Worm (Caenorhabditis elegans) whole organism, mixed stage, embryonic: ENCODE data around the gene coa-4.

Source experiments
- lsy-2 ChIP-seq: fragments of 150-350 bp; optimal IDR thresholded peaks from 2 replicates; lab custom pipeline; 2014; ENCODE audit warnings: missing biosample characterization, missing genetic modification characterization
- nhr-12 ChIP-seq: fragments of 150-350 bp; optimal IDR thresholded peaks from 2 replicates; lab custom pipeline; 2014; ENCODE audit warnings: missing biosample characterization, missing genetic modification characterization
- nhr-237 ChIP-seq: fragments of 150-350 bp; optimal IDR thresholded peaks from 2 replicates; lab custom pipeline; 2014; ENCODE audit warnings: missing biosample characterization, missing genetic modification characterization
- nhr-28 ChIP-seq: fragments of 150-350 bp; optimal IDR thresholded peaks from 2 replicates; lab custom pipeline; 2014; ENCODE audit warnings: missing biosample characterization, missing genetic modification characterization
- pha-4 ChIP-seq: fragments of 150-350 bp; optimal IDR thresholded peaks from 2 replicates; lab custom pipeline; 2018; ENCODE audit warnings: missing biosample characterization, missing genetic modification reagents, missing genetic modification characterization
- sptf-1 ChIP-seq: sonication (generic microtip); optimal IDR thresholded peaks from 2 replicates; lab custom pipeline; 2017; ENCODE audit warnings: mild to moderate bottlenecking, missing genetic modification characterization, moderate library complexity, missing compliant biosample characterization
- tbx-8 ChIP-seq: fragments of 200-800 bp; sonication (Bioruptor generic); optimal IDR thresholded peaks from 2 replicates; lab custom pipeline; 2018; ENCODE audit warnings: mild to moderate bottlenecking, missing genetic modification characterization, moderate library complexity, missing compliant biosample characterization
- unc-62 ChIP-seq: fragments of 150-350 bp; optimal IDR thresholded peaks from 2 replicates; lab custom pipeline; 2014; ENCODE audit warnings: missing biosample characterization, missing genetic modification reagents, missing genetic modification characterization

- TF ChIP-seq tbx-8 (no peak), unc-62 (GFP tag; lab: Kevin White, UChicago) (no peak), pha-4 (tag; lab: Kevin White, UChicago) (no peak), sptf-1 (no peak), lsy-2 (no peak), nhr-28 (tag; lab: Kevin White, UChicago) (no peak), nhr-237 (tag; lab: Kevin White, UChicago) (no peak), nhr-12 (tag; lab: Kevin White, UChicago) (no peak)
These were observed 16.3 kb downstream of the coa-4 start, which contains the start of the genes F49C12.11 and nemt-1 for ce11 chrIV:9319080-9319479.
